Worm (Caenorhabditis elegans): ENCODE measurements around the gene vha-12.
A peak's percentile ranks its signal among the peaks of the same experiment; 100 is the strongest.

vha-12 gene

ce11 chrX:4190537-4191144 lies at the start of gene vha-12:
TSS of gene vha-12 (plus strand) at chrX:4191094.
- peak; percentile 90 for TF ChIP-seq nhr-19 (GFP tag; conservative IDR thresholded peaks at IDR 0.05)
- peak; percentile 75 for TF ChIP-seq egl-13 (tag; optimal IDR thresholded peaks at IDR 0.05)
- peak; percentile 81 to 96 (median 94) for TF ChIP-seq ceh-82 (tag; optimal IDR thresholded peaks at IDR 0.05)
- peak; percentile 94 for TF ChIP-seq swsn-7 (tag; optimal IDR thresholded peaks at IDR 0.05)
- peak; percentile 44 for TF ChIP-seq ama-1 (optimal IDR thresholded peaks at IDR 0.05)
- TF ChIP-seq nhr-11 (tag; optimal IDR thresholded peaks at IDR 0.05), result peak; percentile 63
- no peak for TF ChIP-seq alr-1 (tag; optimal IDR thresholded peaks at IDR 0.05; ENCODE audit: borderline replicate concordance)
- TF ChIP-seq zip-4 (GFP tag; optimal IDR thresholded peaks at IDR 0.05), result peak; percentile 48
- TF ChIP-seq lin-13 (GFP tag; optimal IDR thresholded peaks at IDR 0.05), result peak; percentile 78
- TF ChIP-seq lsy-2 (tag; optimal IDR thresholded peaks at IDR 0.05), result peak; percentile 87 to 90
- no peak for TF ChIP-seq ces-1 (GFP tag; optimal IDR thresholded peaks at IDR 0.05)
- TF ChIP-seq nhr-77 (tag; optimal IDR thresholded peaks at IDR 0.05), result peak; percentile 89
- TF ChIP-seq mef-2 (tag; optimal IDR thresholded peaks at IDR 0.05), result peak; percentile 71
- no peak for TF ChIP-seq ets-5 (GFP tag; IDR thresholded peaks at IDR 0.05)
- TF ChIP-seq rnt-1 (tag; optimal IDR thresholded peaks at IDR 0.05), result peak; percentile 94
- TF ChIP-seq zag-1 (tag; optimal IDR thresholded peaks at IDR 0.05), result no peak
- TF ChIP-seq nhr-71 (tag; optimal IDR thresholded peaks at IDR 0.05), result peak; percentile 96
- TF ChIP-seq nhr-47 (tag; optimal IDR thresholded peaks at IDR 0.05), result peak; percentile 94
- TF ChIP-seq ztf-11 (tag; optimal IDR thresholded peaks at IDR 0.05), result peak in 1 of 2 experiments; percentile 70
- peak; percentile 68 for TF ChIP-seq snpc-4 (tag; optimal IDR thresholded peaks at IDR 0.05)
- no peak for TF ChIP-seq vab-15 (tag; optimal IDR thresholded peaks at IDR 0.05)
- TF ChIP-seq nhr-237 (tag; optimal IDR thresholded peaks at IDR 0.05), result peak; percentile 91
- TF ChIP-seq skn-1 (tag; optimal IDR thresholded peaks at IDR 0.05), result peak; percentile 87
- peak; percentile 65 for TF ChIP-seq lin-39 (tag; optimal IDR thresholded peaks at IDR 0.05)
- no peak for TF ChIP-seq pqm-1 (tag; optimal IDR thresholded peaks at IDR 0.05)
- peak; percentile 80 for TF ChIP-seq blmp-1 (tag; optimal IDR thresholded peaks at IDR 0.05)
- TF ChIP-seq efl-1 (optimal IDR thresholded peaks at IDR 0.05), result peak; percentile 81 to 93
- TF ChIP-seq efl-1 (GFP tag; optimal IDR thresholded peaks at IDR 0.05 in 1 of 2), result peak; percentile 60 to 96
- peak; percentile 59 for TF ChIP-seq lir-3 (tag; optimal IDR thresholded peaks at IDR 0.05; ENCODE audit: poor library complexity)
- TF ChIP-seq egl-27 (tag; optimal IDR thresholded peaks at IDR 0.05), result peak; percentile 74 to 87
- TF ChIP-seq unc-62 (GFP tag; optimal IDR thresholded peaks at IDR 0.05), result no peak
- TF ChIP-seq pag-3 (tag; optimal IDR thresholded peaks at IDR 0.05; ENCODE audit: borderline replicate concordance, insufficient read depth), result peak; percentile 76
- peak; percentile 78 for TF ChIP-seq ztf-4 (tag; optimal IDR thresholded peaks at IDR 0.05)
- peak; percentile 96 for TF ChIP-seq nhr-85 (tag)
- no peak for TF ChIP-seq nhr-84 (tag; optimal IDR thresholded peaks at IDR 0.05)
- TF ChIP-seq xbp-1 (tag; optimal IDR thresholded peaks at IDR 0.05), result peak; percentile 94
- TF ChIP-seq C34B4.2 (tag; optimal IDR thresholded peaks at IDR 0.05), result no peak
- peak in 1 of 2 experiments; percentile 89 for TF ChIP-seq mdl-1 (tag; optimal IDR thresholded peaks at IDR 0.05)
- TF ChIP-seq sox-4 (tag; optimal IDR thresholded peaks at IDR 0.05), result peak; percentile 58
- TF ChIP-seq unc-86 (tag; optimal IDR thresholded peaks at IDR 0.05), result peak; percentile 90
- TF ChIP-seq fkh-8 (tag; optimal IDR thresholded peaks at IDR 0.05), result peak; percentile 89
- no peak for TF ChIP-seq nhr-76 (tag; optimal IDR thresholded peaks at IDR 0.05)
- TF ChIP-seq nhr-28 (tag; optimal IDR thresholded peaks at IDR 0.05), result no peak
- TF ChIP-seq irx-1 (tag; optimal IDR thresholded peaks at IDR 0.05), result peak; percentile 65
- TF ChIP-seq ceh-8 (GFP tag; optimal IDR thresholded peaks at IDR 0.05), result peak; percentile 14
- no peak for TF ChIP-seq aha-1 (tag; optimal IDR thresholded peaks at IDR 0.05)
- TF ChIP-seq fkh-10 (GFP tag; optimal IDR thresholded peaks at IDR 0.05), result peak; percentile 83
- no peak for TF ChIP-seq nhr-12 (tag; optimal IDR thresholded peaks at IDR 0.05)
- TF ChIP-seq tbx-2 (tag; optimal IDR thresholded peaks at IDR 0.05), result peak; percentile 95
- TF ChIP-seq jun-1 (tag; optimal IDR thresholded peaks at IDR 0.05), result peak; percentile 88
- peak; percentile 66; the same call in 1 of the 2 replicates for TF ChIP-seq mab-9 (GFP tag; IDR thresholded peaks at IDR 0.05)
- TF ChIP-seq sptf-1 (tag; optimal IDR thresholded peaks at IDR 0.05), result no peak
- TF ChIP-seq lin-15B (tag; optimal IDR thresholded peaks at IDR 0.05), result peak; percentile 51

All from whole organism, L1 larva.